Fruit fly (Drosophila melanogaster) whole organism, embryonic: ENCODE data around the gene CG13313.

Experiments
- Adf1 ChIP-seq: fragments of 200-800 bp; sonication (Bioruptor generic); IDR thresholded peaks from 2 replicates; pipeline ENCODE4 v1.3.6; 2022; ENCODE audit warnings: missing biosample characterization, missing genetic modification characterization
- B-H1 ChIP-seq: fragments of 200-800 bp; sonication (Bioruptor generic); IDR thresholded peaks from 3 replicates; pipeline ENCODE4 v1.3.6; 2022; ENCODE audit warnings: missing biosample characterization, missing genetic modification characterization
- B-H2 ChIP-seq: fragments of 200-800 bp; sonication (Bioruptor generic); optimal IDR thresholded peaks from 2 replicates; lab custom pipeline; 2018; ENCODE audit warnings: missing biosample characterization, mild to moderate bottlenecking, missing genetic modification characterization
- CG10959 ChIP-seq: fragments of 200-800 bp; sonication (Bioruptor generic); IDR thresholded peaks from 2 replicates; pipeline ENCODE4 v1.3.6; 2022; ENCODE audit warnings: missing biosample characterization, missing genetic modification characterization
- CG11723 ChIP-seq: fragments of 200-800 bp; sonication (Bioruptor generic); optimal IDR thresholded peaks from 2 replicates; lab custom pipeline; 2017; ENCODE audit warnings: missing biosample characterization, mild to moderate bottlenecking, missing genetic modification characterization
- CG12155 ChIP-seq: fragments of 200-800 bp; sonication (Bioruptor generic); optimal IDR thresholded peaks from 3 replicates; lab custom pipeline; 2016; ENCODE audit warnings: missing biosample characterization, missing genetic modification characterization
- CG12219 ChIP-seq: fragments of 200-800 bp; sonication (Bioruptor generic); optimal IDR thresholded peaks from 3 replicates; lab custom pipeline; 2018; ENCODE audit warnings: missing biosample characterization, mild to moderate bottlenecking, missing genetic modification characterization
- CG12769 ChIP-seq: fragments of 200-800 bp; sonication (Bioruptor generic); optimal IDR thresholded peaks from 2 replicates; lab custom pipeline; 2019; ENCODE audit warnings: missing biosample characterization, mild to moderate bottlenecking, missing genetic modification characterization, moderate library complexity
- CG14050 ChIP-seq: fragments of 200-800 bp; sonication (Bioruptor generic); IDR thresholded peaks from 3 replicates; pipeline ENCODE4 v1.3.6; 2022; ENCODE audit warnings: missing biosample characterization, missing genetic modification characterization
- CG15696 ChIP-seq: fragments of 200-800 bp; sonication (Bioruptor generic); optimal IDR thresholded peaks from 2 replicates; lab custom pipeline; 2019; ENCODE audit warnings: missing biosample characterization, mild to moderate bottlenecking, missing genetic modification characterization, moderate library complexity
- CG17186 ChIP-seq: fragments of 200-800 bp; sonication (Bioruptor generic); optimal IDR thresholded peaks from 3 replicates; lab custom pipeline; 2017; ENCODE audit warnings: missing biosample characterization, missing genetic modification reagents, missing genetic modification characterization
- CG17328 ChIP-seq: fragments of 200-800 bp; sonication (Bioruptor generic); IDR thresholded peaks from 2 replicates; pipeline ENCODE4 v1.3.6; 2022; ENCODE audit warnings: missing biosample characterization, missing genetic modification characterization
- CG30431 ChIP-seq: fragments of 200-800 bp; sonication (Bioruptor generic); optimal IDR thresholded peaks from 2 replicates; lab custom pipeline; 2017; ENCODE audit warnings: missing biosample characterization, missing genetic modification characterization
- CG34422 ChIP-seq: fragments of 200-800 bp; sonication (Bioruptor generic); IDR thresholded peaks from 3 replicates; pipeline ENCODE4 v1.3.6; 2022; ENCODE audit warnings: missing biosample characterization, missing genetic modification characterization
- CG4404 ChIP-seq: fragments of 200-800 bp; sonication (Bioruptor generic); IDR thresholded peaks from 2 replicates; pipeline ENCODE4 v1.3.6; 2022; ENCODE audit warnings: missing biosample characterization, missing genetic modification characterization
- CG4424 ChIP-seq: fragments of 200-800 bp; sonication (Bioruptor generic); optimal IDR thresholded peaks from 3 replicates; lab custom pipeline; 2016; ENCODE audit warnings: missing biosample characterization, missing genetic modification characterization
- CG5953 ChIP-seq: fragments of 200-800 bp; sonication (Bioruptor generic); IDR thresholded peaks from 2 replicates; pipeline ENCODE4 v1.3.6; 2022; ENCODE audit warnings: missing biosample characterization, missing genetic modification characterization
- CG6175 ChIP-seq: fragments of 200-800 bp; sonication (Bioruptor generic); IDR thresholded peaks from 3 replicates; pipeline ENCODE4 v1.3.6; 2022; ENCODE audit warnings: missing biosample characterization, missing genetic modification characterization
- CG6765 ChIP-seq: fragments of 200-800 bp; sonication (Bioruptor generic); optimal IDR thresholded peaks from 3 replicates; lab custom pipeline; 2017; ENCODE audit warnings: missing biosample characterization, mild to moderate bottlenecking, missing genetic modification characterization
- CG7963 ChIP-seq: fragments of 200-800 bp; sonication (Bioruptor generic); IDR thresholded peaks from 3 replicates; pipeline ENCODE4 v1.3.6; 2022; ENCODE audit warnings: missing biosample characterization, missing genetic modification characterization; ENCODE audit not compliant: partially characterized antibody
- CG9215 ChIP-seq: fragments of 200-800 bp; sonication (Bioruptor generic); IDR thresholded peaks from 2 replicates; pipeline ENCODE4 v1.3.6; 2022; ENCODE audit warnings: missing biosample characterization, missing genetic modification characterization
- Dad ChIP-seq: fragments of 200-800 bp; sonication (Bioruptor generic); optimal IDR thresholded peaks from 3 replicates; lab custom pipeline; 2016; ENCODE audit warnings: missing biosample characterization, missing genetic modification characterization
- Dbx ChIP-seq: fragments of 200-800 bp; sonication (Bioruptor generic); IDR thresholded peaks from 3 replicates; pipeline ENCODE4 v1.3.6; 2022; ENCODE audit warnings: missing biosample characterization, missing genetic modification characterization
- Dll ChIP-seq: fragments of 200-800 bp; sonication (Bioruptor generic); IDR thresholded peaks from 4 replicates; pipeline ENCODE4 v1.3.6; 2022; ENCODE audit warnings: missing biosample characterization, missing genetic modification characterization; ENCODE audit not compliant: partially characterized antibody
- GATAe ChIP-seq: fragments of 200-800 bp; sonication (Bioruptor generic); conservative IDR thresholded peaks from 2 replicates; pipeline ENCODE4 v1.3.6; 2022; ENCODE audit warnings: missing biosample characterization, missing genetic modification characterization
- H2.0 ChIP-seq: fragments of 200-800 bp; sonication (Bioruptor generic); IDR thresholded peaks from 2 replicates; pipeline ENCODE4 v1.3.6; 2022; ENCODE audit warnings: missing biosample characterization, missing genetic modification characterization
- HLHmδ ChIP-seq: fragments of 200-800 bp; sonication (Bioruptor generic); optimal IDR thresholded peaks from 2 replicates; lab custom pipeline; 2018; ENCODE audit warnings: missing biosample characterization, mild to moderate bottlenecking, missing genetic modification characterization, moderate library complexity
- Hr3 ChIP-seq: fragments of 200-800 bp; sonication (Bioruptor generic); optimal IDR thresholded peaks from 3 replicates; lab custom pipeline; 2016; ENCODE audit warnings: missing biosample characterization, missing genetic modification characterization
- Hr78 ChIP-seq, 2 experiments: fragments of 200-800 bp in 1 of 2; fragments of >200 bp in 1 of 2; sonication (Bioruptor generic) in 1 of 2; optimal IDR thresholded peaks; 2 replicates each; lab custom pipeline; 2017 to 2019; ENCODE audit warnings: missing biosample characterization in 2 of 2, missing genetic modification characterization in 2 of 2, mild to moderate bottlenecking in 1 of 2, moderate library complexity in 1 of 2
- Oaz ChIP-seq: fragments of 200-800 bp; sonication (Bioruptor generic); IDR thresholded peaks from 2 replicates; pipeline ENCODE4 v1.3.6; 2022; ENCODE audit warnings: missing biosample characterization, missing genetic modification characterization
- Opbp ChIP-seq: fragments of 200-800 bp; sonication (Bioruptor generic); IDR thresholded peaks from 3 replicates; pipeline ENCODE4 v1.3.6; 2022; ENCODE audit warnings: missing biosample characterization, missing genetic modification characterization; ENCODE audit not compliant: partially characterized antibody
- Ptx1 ChIP-seq: fragments of 200-800 bp; sonication (Bioruptor generic); IDR thresholded peaks from 2 replicates; pipeline ENCODE4 v1.3.6; 2022; ENCODE audit warnings: missing biosample characterization, missing genetic modification characterization
- Scr ChIP-seq: fragments of 200-800 bp; sonication (Bioruptor generic); IDR thresholded peaks from 2 replicates; pipeline ENCODE4 v1.3.6; 2022; ENCODE audit warnings: missing biosample characterization, missing genetic modification characterization; ENCODE audit not compliant: partially characterized antibody
- Sin3A ChIP-seq: fragments of >200 bp; optimal IDR thresholded peaks from 2 replicates; lab custom pipeline; 2018
- Sox102F ChIP-seq: fragments of 200-800 bp; sonication (Bioruptor generic); optimal IDR thresholded peaks from 2 replicates; lab custom pipeline; 2018; ENCODE audit warnings: missing biosample characterization, mild to moderate bottlenecking, missing genetic modification characterization, moderate library complexity
- Spps ChIP-seq: fragments of 200-800 bp; sonication (Bioruptor generic); optimal IDR thresholded peaks from 2 replicates; lab custom pipeline; 2018; ENCODE audit warnings: missing biosample characterization, mild to moderate bottlenecking, missing genetic modification characterization
- Usf ChIP-seq: fragments of 200-800 bp; sonication (Bioruptor generic); optimal IDR thresholded peaks from 2 replicates; lab custom pipeline; 2017; ENCODE audit warnings: missing genotype, missing biosample characterization, missing genetic modification characterization
- abd-A ChIP-seq: fragments of 200-800 bp; sonication (Bioruptor generic); optimal IDR thresholded peaks from 3 replicates; lab custom pipeline; 2019; ENCODE audit warnings: missing biosample characterization, mild to moderate bottlenecking, missing genetic modification characterization, moderate library complexity
- danr ChIP-seq: fragments of 200-800 bp; sonication (Bioruptor generic); IDR thresholded peaks from 2 replicates; pipeline ENCODE4 v1.3.6; 2022; ENCODE audit warnings: missing biosample characterization, missing genetic modification characterization
- dmrt11E ChIP-seq: fragments of 200-800 bp; sonication (Bioruptor generic); optimal IDR thresholded peaks from 3 replicates; lab custom pipeline; 2018; ENCODE audit warnings: missing biosample characterization, mild to moderate bottlenecking, missing genetic modification characterization, moderate library complexity
- fru ChIP-seq: fragments of >200 bp; optimal IDR thresholded peaks from 2 replicates; lab custom pipeline; 2017
- gem ChIP-seq: fragments of 200-800 bp; sonication (Bioruptor generic); optimal IDR thresholded peaks from 2 replicates; lab custom pipeline; 2019; ENCODE audit warnings: missing biosample characterization, mild to moderate bottlenecking, missing genetic modification characterization, moderate library complexity
- grn ChIP-seq: fragments of 200-800 bp; sonication (Bioruptor generic); optimal IDR thresholded peaks from 3 replicates; lab custom pipeline; 2017; ENCODE audit warnings: missing biosample characterization, missing genetic modification characterization
- gro ChIP-seq: fragments of 200-800 bp; sonication (Bioruptor generic); optimal IDR thresholded peaks from 2 replicates; lab custom pipeline; 2016; ENCODE audit warnings: missing biosample characterization, missing genetic modification characterization
- mirr ChIP-seq: fragments of 200-800 bp; sonication (Bioruptor generic); optimal IDR thresholded peaks from 3 replicates; lab custom pipeline; 2018; ENCODE audit warnings: missing biosample characterization, mild to moderate bottlenecking, missing genetic modification characterization
- odd ChIP-seq: fragments of 200-800 bp; sonication (Bioruptor generic); optimal IDR thresholded peaks from 2 replicates; lab custom pipeline; 2017; ENCODE audit warnings: missing biosample characterization, mild to moderate bottlenecking, missing genetic modification characterization
- shn ChIP-seq: fragments of 200-800 bp; sonication (Bioruptor generic); optimal IDR thresholded peaks from 3 replicates; lab custom pipeline; 2016; ENCODE audit warnings: missing biosample characterization, missing genetic modification characterization
- stc ChIP-seq: fragments of 200-800 bp; sonication (Bioruptor generic); IDR thresholded peaks from 2 replicates; pipeline ENCODE4 v1.3.6; 2022; ENCODE audit warnings: missing biosample characterization, missing genetic modification characterization
- tap ChIP-seq: fragments of 200-800 bp; optimal IDR thresholded peaks from 3 replicates; lab custom pipeline; 2019; ENCODE audit warnings: missing biosample characterization, mild to moderate bottlenecking, missing genetic modification characterization, moderate library complexity
- tna ChIP-seq: fragments of 200-800 bp; sonication (Bioruptor generic); IDR thresholded peaks from 2 replicates; pipeline ENCODE4 v1.3.6; 2022; ENCODE audit warnings: missing biosample characterization, missing genetic modification characterization; ENCODE audit not compliant: partially characterized antibody
- twi ChIP-seq: fragments of 200-800 bp; optimal IDR thresholded peaks from 2 replicates; lab custom pipeline; 2019; ENCODE audit warnings: missing biosample characterization, mild to moderate bottlenecking, missing genetic modification characterization, moderate library complexity
- z ChIP-seq: fragments of 200-800 bp; sonication (Bioruptor generic); IDR thresholded peaks from 3 replicates; pipeline ENCODE4 v1.3.6; 2022; ENCODE audit warnings: missing biosample characterization, missing genetic modification characterization

Gene CG13313

dm6 chr3L:8985848-8986320 lies 27.2 kb downstream of the CG13313 start, which contains the start of gene Galk (continued):
- no peak for TF ChIP-seq twi (tag; lab: Kevin White, UChicago)
- TF ChIP-seq Usf = no peak
- TF ChIP-seq CG6765 = peak; percentile 68
- peak; percentile 65 for TF ChIP-seq Ptx1 (GFP tag; lab: Robert Waterston, UW)
- TF ChIP-seq Dbx = peak; percentile 75; the same call in 2 of the 3 replicates
- no peak for TF ChIP-seq CG34422 (GFP tag; lab: Robert Waterston, UW)
- TF ChIP-seq Spps = no peak
- no peak for TF ChIP-seq Sox102F (GFP tag; lab: Kevin White, UChicago)
- TF ChIP-seq B-H2 = peak; percentile 48
- TF ChIP-seq mirr (GFP tag; lab: Kevin White, UChicago) = peak; percentile 93
- no peak for TF ChIP-seq Dll (GFP tag; lab: Robert Waterston, UW)
- no peak for TF ChIP-seq dmrt11E (tag; lab: Kevin White, UChicago)
- peak; percentile 68 for TF ChIP-seq gro (GFP tag; lab: Kevin White, UChicago)
- peak; percentile 91 for TF ChIP-seq GATAe (GFP tag; lab: Robert Waterston, UW)
- TF ChIP-seq grn (GFP tag; lab: Kevin White, UChicago) = peak; percentile 43
- TF ChIP-seq abd-A (tag; lab: Kevin White, UChicago) = no peak
- no peak for TF ChIP-seq CG4404 (GFP tag; lab: Robert Waterston, UW)
- peak; percentile 63 for TF ChIP-seq H2.0 (GFP tag; lab: Robert Waterston, UW)
- peak; percentile 30; the same call in 1 of the 2 replicates for TF ChIP-seq CG10959 (GFP tag; lab: Robert Waterston, UW)
- no peak for TF ChIP-seq CG17186 (GFP tag; lab: Kevin White, UChicago)
- TF ChIP-seq CG30431 (GFP tag; lab: Kevin White, UChicago) = no peak
- no peak for TF ChIP-seq CG15696 (tag; lab: Kevin White, UChicago)
- TF ChIP-seq tna (GFP tag; lab: Robert Waterston, UW) = no peak
- no peak for TF ChIP-seq CG7963
- TF ChIP-seq CG17328 = peak; percentile 49; the same call in 1 of the 2 replicates
- peak in 1 of 2 experiments; percentile 86 for TF ChIP-seq Hr78 (GFP tag; optimal IDR thresholded peaks at IDR 0.05; lab: Kevin White, UChicago)
- no peak for TF ChIP-seq Opbp (GFP tag; lab: Robert Waterston, UW)
- no peak for TF ChIP-seq Scr (GFP tag; lab: Robert Waterston, UW)
- TF ChIP-seq danr (GFP tag; lab: Robert Waterston, UW) = peak; percentile 28; the same call in 1 of the 2 replicates
- TF ChIP-seq CG12219 = peak; percentile 62
- TF ChIP-seq fru (lab: Kevin White, UChicago) = no peak
- TF ChIP-seq B-H1 = peak; percentile 58
- TF ChIP-seq tap (tag; lab: Kevin White, UChicago) = peak; percentile 48
- TF ChIP-seq CG9215 (GFP tag; lab: Robert Waterston, UW) = no peak
- TF ChIP-seq stc = peak; percentile 61; the same call in 1 of the 2 replicates
- no peak for TF ChIP-seq CG6175 (GFP tag; lab: Robert Waterston, UW)
- TF ChIP-seq CG12155 = peak; percentile 57
- TF ChIP-seq Hr3 (GFP tag; lab: Kevin White, UChicago) = peak; percentile 45
- TF ChIP-seq HLHmδ (GFP tag; lab: Kevin White, UChicago) = no peak
- TF ChIP-seq gem = no peak
- TF ChIP-seq shn (GFP tag; lab: Kevin White, UChicago) = peak; percentile 55
- TF ChIP-seq Sin3A (lab: Kevin White, UChicago) = no peak
- peak; percentile 88 for TF ChIP-seq CG12769 (tag; lab: Kevin White, UChicago)
- no peak for TF ChIP-seq CG14050 (GFP tag; lab: Robert Waterston, UW)
- TF ChIP-seq CG11723 (GFP tag; lab: Kevin White, UChicago) = no peak
- TF ChIP-seq CG5953 (GFP tag; lab: Robert Waterston, UW) = peak; percentile 50; the same call in 1 of the 2 replicates
- peak; percentile 62 for TF ChIP-seq odd
- no peak for TF ChIP-seq Dad
- peak; percentile 48 for TF ChIP-seq Oaz
- no peak for TF ChIP-seq z (GFP tag; lab: Robert Waterston, UW)
- TF ChIP-seq Adf1 (GFP tag; lab: Robert Waterston, UW) = peak; percentile 52
- peak; percentile 3 for TF ChIP-seq CG4424
